In genomic region chr2L:14552141-14552748, dm6 we compare ENCODE assay signal across 1 fruit fly cellular context.
TF ChIP-seq lines count a peak whose summit lies in the region.

No protein-coding gene starts in this region.

TF ChIP-seq in whole organism, embryonic, 481 proteins besides CTCF, POLR2A, EP300 and RAD21 (continued from another document):
- TF ChIP-seq vvl (GFP tag; IDR thresholded peaks at IDR 0.05; lab: Robert Waterston, UW) = peak; percentile 70
- TF ChIP-seq CG7271 (tag; optimal IDR thresholded peaks at IDR 0.05; lab: Kevin White, UChicago) = peak; percentile 69
- TF ChIP-seq stc (GFP tag; IDR thresholded peaks at IDR 0.05; lab: Robert Waterston, UW) = no peak
- no peak for TF ChIP-seq salm (tag; optimal IDR thresholded peaks at IDR 0.05; lab: Kevin White, UChicago)
- peak; percentile 52 for TF ChIP-seq CG12769 (tag; optimal IDR thresholded peaks at IDR 0.05; lab: Kevin White, UChicago)
- TF ChIP-seq CG13894 (tag; optimal IDR thresholded peaks at IDR 0.05; lab: Kevin White, UChicago) = no peak
- peak; percentile 64 for TF ChIP-seq CG13775 (GFP tag; optimal IDR thresholded peaks at IDR 0.05; lab: Kevin White, UChicago)
- TF ChIP-seq wek (GFP tag; optimal IDR thresholded peaks at IDR 0.05; lab: Kevin White, UChicago) = no peak
- peak; percentile 50 for TF ChIP-seq CG1832 (GFP tag; optimal IDR thresholded peaks at IDR 0.05; lab: Kevin White, UChicago)
- TF ChIP-seq CG14965 (GFP tag; optimal IDR thresholded peaks at IDR 0.05; lab: Kevin White, UChicago; ENCODE audit: borderline replicate concordance) = peak; percentile 15
- peak; percentile 51 for TF ChIP-seq HHEX (GFP tag; optimal IDR thresholded peaks at IDR 0.05; lab: Kevin White, UChicago)
- TF ChIP-seq CG12299 (tag; optimal IDR thresholded peaks at IDR 0.05; lab: Kevin White, UChicago) = peak; percentile 45
- TF ChIP-seq CG14667 (GFP tag; IDR thresholded peaks at IDR 0.05; lab: Robert Waterston, UW) = no peak
- no peak for TF ChIP-seq schlank (tag; optimal IDR thresholded peaks at IDR 0.05; lab: Kevin White, UChicago)
- peak; percentile 14 for TF ChIP-seq CG7987 (GFP tag; optimal IDR thresholded peaks at IDR 0.05; lab: Kevin White, UChicago)
- no peak for TF ChIP-seq inv (GFP tag; IDR thresholded peaks at IDR 0.05; lab: Robert Waterston, UW; ENCODE audit: partially characterized antibody)
- peak; percentile 48; the same call in 1 of the 2 replicates for TF ChIP-seq sob (GFP tag; IDR thresholded peaks at IDR 0.05; lab: Robert Waterston, UW)
- TF ChIP-seq CG18599 (GFP tag; optimal IDR thresholded peaks at IDR 0.05; lab: Kevin White, UChicago) = peak; percentile 73
- peak; percentile 66 for TF ChIP-seq Fer1 (GFP tag; optimal IDR thresholded peaks at IDR 0.05; lab: Kevin White, UChicago)
- TF ChIP-seq HmgD (GFP tag; optimal IDR thresholded peaks at IDR 0.05; lab: Kevin White, UChicago) = peak; percentile 2
- peak; percentile 33 for TF ChIP-seq CG3838 (GFP tag; optimal IDR thresholded peaks at IDR 0.05; lab: Kevin White, UChicago)
- peak; percentile 63 for TF ChIP-seq Ptx1 (GFP tag; IDR thresholded peaks at IDR 0.05; lab: Robert Waterston, UW)
- peak; percentile 8; the same call in 1 of the 2 replicates for TF ChIP-seq E2f1 (GFP tag; IDR thresholded peaks at IDR 0.05; lab: Robert Waterston, UW)
- TF ChIP-seq pnt (GFP tag; optimal IDR thresholded peaks at IDR 0.05; lab: Kevin White, UChicago) = peak; percentile 50
- no peak for TF ChIP-seq gt (GFP tag; IDR thresholded peaks at IDR 0.05; lab: Robert Waterston, UW)
- no peak for TF ChIP-seq da (GFP tag; optimal IDR thresholded peaks at IDR 0.05; lab: Kevin White, UChicago)
- TF ChIP-seq CG15514 (GFP tag; optimal IDR thresholded peaks at IDR 0.05; lab: Kevin White, UChicago) = peak; percentile 14
- TF ChIP-seq Sox102F (GFP tag; optimal IDR thresholded peaks at IDR 0.05; lab: Kevin White, UChicago) = peak; percentile 71
